Fruit fly (Drosophila melanogaster) S2 (cell line): Measurements from ENCODE around the gene Strip.

ENCODE experiments used
- CG8478 ChIP-seq: fragments of >200 bp; optimal IDR thresholded peaks from 2 replicates; lab custom pipeline; 2018
- CTCF ChIP-seq, 2 experiments: fragments of >200 bp; optimal IDR thresholded peaks; 2 replicates each; lab custom pipeline; 2018

- TF ChIP-seq CG8478 (lab: Kevin White, UChicago) (no peak), CTCF (optimal IDR thresholded peaks at IDR 0.05; lab: Kevin White, UChicago) (no peak)
These were observed 47.9 kb upstream of the Strip start, which contains the start of gene CG12012 for dm6 chr3L:3376551-3376950.
